Worm (Caenorhabditis elegans): ENCODE measurements around the gene ZK1010.8.

The ZK1010.8 gene

ce11 chrIII:13005161-13005560 lies 4.7 kb upstream of the ZK1010.8 start, which contains the start of gene snf-7:
snf-7 (plus strand) TSS chrIII:13005461.
- TF ChIP-seq ama-1 (optimal IDR thresholded peaks at IDR 0.05) = no peak
- TF ChIP-seq tra-4 (tag; optimal IDR thresholded peaks at IDR 0.05) = no peak
- no peak for TF ChIP-seq B0310.2 (tag; optimal IDR thresholded peaks at IDR 0.05)
- TF ChIP-seq scrt-1 (GFP tag; IDR thresholded peaks at IDR 0.05) = no peak
- TF ChIP-seq ceh-13 (GFP tag; optimal IDR thresholded peaks at IDR 0.05) = no peak
- TF ChIP-seq hnd-1 (tag; optimal IDR thresholded peaks at IDR 0.05) = no peak
- no peak for TF ChIP-seq ceh-36 (tag; optimal IDR thresholded peaks at IDR 0.05)
- no peak for TF ChIP-seq tbx-11 (GFP tag; IDR thresholded peaks at IDR 0.05)
- TF ChIP-seq hmbx-1 (tag; optimal IDR thresholded peaks at IDR 0.05) = no peak
- no peak for TF ChIP-seq tbx-37 (GFP tag; conservative IDR thresholded peaks at IDR 0.05)
- TF ChIP-seq flt-1 (GFP tag; IDR thresholded peaks at IDR 0.05) = no peak
- TF ChIP-seq sea-1 (GFP tag; conservative IDR thresholded peaks at IDR 0.05) = no peak
- no peak for TF ChIP-seq hmg-4 (GFP tag; optimal IDR thresholded peaks at IDR 0.05)
- no peak for TF ChIP-seq ets-7 (tag; optimal IDR thresholded peaks at IDR 0.05)
- TF ChIP-seq pes-1 (GFP tag; IDR thresholded peaks at IDR 0.05) = no peak

DNA sequence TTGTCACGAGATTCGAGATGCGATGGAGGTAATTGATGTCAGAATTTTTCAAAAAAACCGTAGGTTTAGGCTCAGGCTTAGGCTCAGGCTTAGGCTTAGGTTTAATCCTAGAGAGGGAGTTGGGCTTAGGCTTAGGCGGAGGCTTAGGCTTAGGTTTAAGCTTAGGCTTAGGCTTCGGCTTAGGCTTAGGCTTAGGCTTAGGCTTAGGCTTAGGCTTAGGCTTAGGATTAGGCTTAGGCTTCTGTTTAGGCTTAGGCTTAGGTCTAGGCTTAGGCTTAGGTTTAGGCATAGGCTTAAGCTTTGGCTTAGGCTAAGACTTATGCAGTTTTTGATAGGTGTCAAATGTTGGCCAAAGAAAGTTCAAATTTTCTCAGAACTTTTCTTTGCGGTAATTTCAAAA lies 3.8 kb upstream of the ZK1010.8 start:
- TF ChIP-seq hmbx-1 (tag; optimal IDR thresholded peaks at IDR 0.05) (no peak), ceh-36 (tag; optimal IDR thresholded peaks at IDR 0.05) (peak; percentile 94)

ce11 chrIII:13002098-13002497 lies 1.6 kb upstream of the ZK1010.8 start, which contains the start of gene ZK1010.10:
ZK1010.10 (plus strand) TSS chrIII:13002383.
- TF ChIP-seq hmg-4 (GFP tag; optimal IDR thresholded peaks at IDR 0.05) (peak; percentile 9), B0310.2 (tag; optimal IDR thresholded peaks at IDR 0.05) (no peak), ama-1 (optimal IDR thresholded peaks at IDR 0.05) (no peak), aly-1 (tag; optimal IDR thresholded peaks at IDR 0.05) (no peak), ceh-13 (GFP tag; optimal IDR thresholded peaks at IDR 0.05) (no peak), ets-7 (tag; optimal IDR thresholded peaks at IDR 0.05) (no peak), flt-1 (GFP tag; IDR thresholded peaks at IDR 0.05) (no peak), tbx-11 (GFP tag; IDR thresholded peaks at IDR 0.05) (no peak), sea-1 (GFP tag; conservative IDR thresholded peaks at IDR 0.05) (no peak), hmbx-1 (tag; optimal IDR thresholded peaks at IDR 0.05) (no peak), tra-4 (tag; optimal IDR thresholded peaks at IDR 0.05) (no peak), F13C5.2 (tag; optimal IDR thresholded peaks at IDR 0.05) (peak; percentile 42), ceh-36 (tag; optimal IDR thresholded peaks at IDR 0.05) (no peak)

DNA sequence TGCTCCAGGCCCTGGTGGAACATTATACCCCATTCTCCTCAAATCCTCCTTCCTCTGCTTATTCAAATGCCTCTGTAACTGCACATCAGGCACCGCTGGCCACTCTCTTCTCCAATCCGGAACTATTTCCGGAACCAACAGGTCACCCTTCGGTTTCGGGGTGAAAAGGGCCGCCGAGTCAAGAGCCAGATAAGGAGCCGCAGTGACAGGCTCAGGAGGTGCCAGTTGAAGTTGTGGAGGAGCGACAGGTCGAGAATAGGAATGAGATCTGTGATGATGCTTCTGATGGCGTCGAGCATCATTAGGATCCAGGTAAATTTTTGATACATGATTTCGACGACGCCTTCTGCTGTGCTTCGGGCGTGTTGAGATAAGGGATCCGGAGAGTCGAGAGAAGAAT lies 2.2 kb downstream of the ZK1010.8 start:
- TF ChIP-seq ets-7 (tag; optimal IDR thresholded peaks at IDR 0.05) (no peak), hmbx-1 (tag; optimal IDR thresholded peaks at IDR 0.05) (no peak), B0310.2 (tag; optimal IDR thresholded peaks at IDR 0.05) (no peak), tbx-37 (GFP tag; conservative IDR thresholded peaks at IDR 0.05) (no peak), pes-1 (GFP tag; IDR thresholded peaks at IDR 0.05) (no peak), ceh-13 (GFP tag; optimal IDR thresholded peaks at IDR 0.05) (no peak), aly-1 (tag; optimal IDR thresholded peaks at IDR 0.05) (no peak), ama-1 (optimal IDR thresholded peaks at IDR 0.05) (no peak), hmg-4 (GFP tag; optimal IDR thresholded peaks at IDR 0.05) (no peak), tbx-11 (GFP tag; IDR thresholded peaks at IDR 0.05) (no peak), sea-1 (GFP tag; conservative IDR thresholded peaks at IDR 0.05) (no peak), tra-4 (tag; optimal IDR thresholded peaks at IDR 0.05) (no peak), hnd-1 (tag; optimal IDR thresholded peaks at IDR 0.05) (no peak), ceh-36 (tag; optimal IDR thresholded peaks at IDR 0.05) (no peak), flt-1 (GFP tag; IDR thresholded peaks at IDR 0.05) (no peak), F13C5.2 (tag; optimal IDR thresholded peaks at IDR 0.05) (no peak), scrt-1 (GFP tag; IDR thresholded peaks at IDR 0.05) (no peak)

ce11 chrIII:12993607-12994006 lies 6.9 kb downstream of the ZK1010.8 start, which contains the start of gene col-97:
col-97 (minus strand) TSS chrIII:12993707.
- TF ChIP-seq ama-1 (optimal IDR thresholded peaks at IDR 0.05) (no peak), hnd-1 (tag; optimal IDR thresholded peaks at IDR 0.05) (no peak), B0310.2 (tag; optimal IDR thresholded peaks at IDR 0.05) (no peak), aly-1 (tag; optimal IDR thresholded peaks at IDR 0.05) (no peak), tra-4 (tag; optimal IDR thresholded peaks at IDR 0.05) (no peak), ceh-13 (GFP tag; optimal IDR thresholded peaks at IDR 0.05) (no peak), ceh-36 (tag; optimal IDR thresholded peaks at IDR 0.05) (no peak), scrt-1 (GFP tag; IDR thresholded peaks at IDR 0.05) (no peak), F13C5.2 (tag; optimal IDR thresholded peaks at IDR 0.05) (no peak), hmbx-1 (tag; optimal IDR thresholded peaks at IDR 0.05) (no peak), hmg-4 (GFP tag; optimal IDR thresholded peaks at IDR 0.05) (no peak), pes-1 (GFP tag; IDR thresholded peaks at IDR 0.05) (no peak)

- TF ChIP-seq tbx-11 (GFP tag; IDR thresholded peaks at IDR 0.05) = no peak
- no peak for TF ChIP-seq hnd-1 (tag; optimal IDR thresholded peaks at IDR 0.05)
- no peak for TF ChIP-seq ceh-36 (tag; optimal IDR thresholded peaks at IDR 0.05)
- no peak for TF ChIP-seq ets-7 (tag; optimal IDR thresholded peaks at IDR 0.05)
- TF ChIP-seq pes-1 (GFP tag; IDR thresholded peaks at IDR 0.05) = no peak
- no peak for TF ChIP-seq aly-1 (tag; optimal IDR thresholded peaks at IDR 0.05)
These were observed 7.4 kb downstream of the ZK1010.8 start for ce11 chrIII:12993055-12993454.

ce11 chrIII:12990997-12991396 lies 9.5 kb downstream of the ZK1010.8 start, which contains the start of gene ZK1010.12:
ZK1010.12 (plus strand) TSS chrIII:12991297.
- TF ChIP-seq F13C5.2 (tag; optimal IDR thresholded peaks at IDR 0.05) (no peak), flt-1 (GFP tag; IDR thresholded peaks at IDR 0.05) (no peak), hmg-4 (GFP tag; optimal IDR thresholded peaks at IDR 0.05) (no peak)

DNA sequence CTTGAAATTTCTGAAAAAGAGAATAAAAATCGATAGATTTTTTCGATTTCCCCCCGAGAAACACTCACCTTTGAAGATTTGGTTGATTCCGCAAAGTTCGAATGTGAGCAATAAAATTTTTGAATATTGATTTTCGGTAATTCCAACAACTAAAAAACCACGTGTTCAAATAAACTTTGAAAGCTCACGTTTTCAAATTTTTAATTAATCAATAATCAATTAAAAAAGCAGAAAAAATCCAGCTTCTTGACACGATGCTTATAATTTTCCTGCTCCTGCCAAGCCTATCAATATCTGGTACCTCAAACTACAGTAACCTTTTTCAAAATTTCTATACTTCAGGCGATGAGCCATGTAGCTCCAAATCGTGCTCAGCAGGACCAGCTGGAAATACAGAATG lies 13.1 kb downstream of the ZK1010.8 start, which contains the start of gene ZK1010.5:
TSS of gene ZK1010.5 (minus strand) at position 101 of the 400 bp plus-strand sequence.
- TF ChIP-seq aly-1 (tag; optimal IDR thresholded peaks at IDR 0.05) (no peak), ama-1 (optimal IDR thresholded peaks at IDR 0.05) (no peak), hmbx-1 (tag; optimal IDR thresholded peaks at IDR 0.05) (no peak), hnd-1 (tag; optimal IDR thresholded peaks at IDR 0.05) (no peak), F13C5.2 (tag; optimal IDR thresholded peaks at IDR 0.05) (no peak), ets-7 (tag; optimal IDR thresholded peaks at IDR 0.05) (no peak), sea-1 (GFP tag; conservative IDR thresholded peaks at IDR 0.05) (no peak), tbx-37 (GFP tag; conservative IDR thresholded peaks at IDR 0.05) (no peak), scrt-1 (GFP tag; IDR thresholded peaks at IDR 0.05) (no peak), hmg-4 (GFP tag; optimal IDR thresholded peaks at IDR 0.05) (no peak), B0310.2 (tag; optimal IDR thresholded peaks at IDR 0.05) (no peak), tra-4 (tag; optimal IDR thresholded peaks at IDR 0.05) (no peak), flt-1 (GFP tag; IDR thresholded peaks at IDR 0.05) (no peak), tbx-11 (GFP tag; IDR thresholded peaks at IDR 0.05) (no peak), pes-1 (GFP tag; IDR thresholded peaks at IDR 0.05) (no peak), ceh-36 (tag; optimal IDR thresholded peaks at IDR 0.05) (no peak), ceh-13 (GFP tag; optimal IDR thresholded peaks at IDR 0.05) (no peak)
